Worm (Caenorhabditis elegans): ENCODE data around the gene ZK418.5.

ce11 chrIII:7111793-7112192 lies 38.1 kb upstream of the ZK418.5 start, which contains the start of gene B0280.7:
- no peak for TF ChIP-seq flt-1 (GFP tag; IDR thresholded peaks at IDR 0.05)
- no peak for TF ChIP-seq tab-1 (GFP tag; IDR thresholded peaks at IDR 0.05)
